Worm (Caenorhabditis elegans) whole organism, late embryonic: ENCODE results near the gene vglu-3.

Source experiments
- ceh-18 ChIP-seq: sonication (generic microtip); optimal IDR thresholded peaks from 2 replicates; lab custom pipeline; 2016; ENCODE audit warnings: missing genetic modification characterization, missing compliant biosample characterization
- dmd-4 ChIP-seq: sonication (generic microtip); optimal IDR thresholded peaks from 2 replicates; lab custom pipeline; 2016; ENCODE audit warnings: borderline replicate concordance, missing genetic modification characterization, missing compliant biosample characterization
- eyg-1 ChIP-seq: sonication (generic microtip); optimal IDR thresholded peaks from 2 replicates; lab custom pipeline; 2016; ENCODE audit warnings: missing genotype, missing genetic modification characterization, missing compliant biosample characterization
- sox-4 ChIP-seq: sonication (generic microtip); optimal IDR thresholded peaks from 2 replicates; lab custom pipeline; 2017; ENCODE audit warnings: mild to moderate bottlenecking, missing genetic modification characterization, inconsistent platforms, missing compliant biosample characterization
- ttx-3 ChIP-seq: sonication (generic microtip); optimal IDR thresholded peaks from 2 replicates; lab custom pipeline; 2016; ENCODE audit warnings: missing genetic modification reagents, missing genetic modification characterization, missing compliant biosample characterization
- unc-55 ChIP-seq: sonication (generic microtip); optimal IDR thresholded peaks from 2 replicates; lab custom pipeline; 2017; ENCODE audit warnings: missing biosample characterization, missing genetic modification reagents, missing genetic modification characterization

DNA sequence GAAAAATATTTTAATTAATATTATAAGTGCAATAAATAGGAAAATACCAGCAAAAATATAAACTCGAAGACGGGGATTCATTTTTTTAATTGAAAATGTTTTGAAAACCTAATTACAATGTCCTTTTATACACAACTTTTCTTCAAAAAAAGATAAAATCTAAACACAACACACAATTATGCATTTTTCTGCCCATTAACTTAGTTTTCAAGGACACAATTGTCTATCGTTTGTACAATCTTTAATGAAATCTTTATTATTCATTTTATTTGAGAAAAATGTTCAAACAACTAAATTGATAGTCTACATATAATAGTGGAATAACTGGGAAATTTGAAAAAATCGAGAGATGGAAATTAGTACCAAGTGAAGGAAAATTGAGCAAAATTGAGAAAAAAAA, 5.9 kb downstream of the vglu-3 start, which contains the start of gene T07A5.1:
- TF ChIP-seq unc-55 (no peak), dmd-4 (tag; lab: Kevin White, UChicago) (no peak), ttx-3 (tag; lab: Kevin White, UChicago) (no peak), eyg-1 (no peak), sox-4 (tag; lab: Kevin White, UChicago) (no peak), ceh-18 (no peak)
